Worm (Caenorhabditis elegans) whole organism, L1 larva: ENCODE measurements around the gene unc-16.
A peak's percentile ranks its signal among the peaks of the same experiment; 100 is the strongest.

ENCODE experiments used
- Y116A8C.19 ChIP-seq: sonication (generic microtip); optimal IDR thresholded peaks from 2 replicates; lab custom pipeline; 2016; ENCODE audit warnings: missing compliant biosample characterization, missing genetic modification characterization, borderline replicate concordance
- alr-1 ChIP-seq: fragments of 200-800 bp; sonication (Bioruptor generic); optimal IDR thresholded peaks from 2 replicates; lab custom pipeline; 2018; ENCODE audit warnings: borderline replicate concordance, mild to moderate bottlenecking, missing genetic modification characterization, missing compliant biosample characterization
- aly-2 ChIP-seq: fragments of 150-350 bp; optimal IDR thresholded peaks from 2 replicates; lab custom pipeline; 2014; ENCODE audit warnings: missing biosample characterization, missing genetic modification characterization
- ama-1 ChIP-seq: fragments of 150-350 bp; optimal IDR thresholded peaks from 2 replicates; lab custom pipeline; 2014
- ceh-63 ChIP-seq: fragments of 200-800 bp; sonication (Bioruptor generic); optimal IDR thresholded peaks from 2 replicates; lab custom pipeline; 2018; ENCODE audit warnings: mild to moderate bottlenecking, missing genetic modification characterization, missing compliant biosample characterization
- ceh-8 ChIP-seq: fragments of 200-800 bp; sonication (Bioruptor generic); optimal IDR thresholded peaks from 2 replicates; lab custom pipeline; 2018; ENCODE audit warnings: mild to moderate bottlenecking, missing genetic modification characterization, moderate library complexity, missing compliant biosample characterization
- ceh-82 ChIP-seq, 3 experiments: fragments of 150-350 bp in 1 of 3; sonication (generic microtip) in 2 of 3; optimal IDR thresholded peaks; 2 replicates each; lab custom pipeline; 2014 to 2017; ENCODE audit warnings: missing biosample characterization in 3 of 3, missing genetic modification characterization in 3 of 3
- ces-1 ChIP-seq: fragments of 150-350 bp; optimal IDR thresholded peaks from 2 replicates; lab custom pipeline; 2014; ENCODE audit warnings: missing biosample characterization, missing genetic modification reagents, missing genetic modification characterization
- efl-1 ChIP-seq, 4 experiments: fragments of 150-350 bp; optimal IDR thresholded peaks in 3 of 4; peaks in 1 of 4; 1 replicate in 1 of 4; 2 replicates in 3 of 4; lab custom pipeline; 2014; ENCODE audit warnings: missing biosample characterization in 2 of 4, missing genetic modification characterization in 2 of 4, missing genetic modification reagents in 2 of 4
- efl-3 ChIP-seq: fragments of 200-800 bp; sonication (Bioruptor generic); optimal IDR thresholded peaks from 2 replicates; lab custom pipeline; 2018; ENCODE audit warnings: mild to moderate bottlenecking, missing genetic modification characterization, missing compliant biosample characterization
- egl-13 ChIP-seq: sonication (generic microtip); optimal IDR thresholded peaks from 2 replicates; lab custom pipeline; 2016; ENCODE audit warnings: missing genotype, missing genetic modification reagents, missing genetic modification characterization, missing compliant biosample characterization
- egl-27 ChIP-seq, 2 experiments: fragments of 150-350 bp in 1 of 2; sonication (generic microtip); optimal IDR thresholded peaks; 3 replicates each; lab custom pipeline; 2017 to 2018; ENCODE audit warnings: missing biosample characterization in 2 of 2, missing genetic modification characterization in 2 of 2, missing genetic modification reagents in 2 of 2
- elt-2 ChIP-seq: sonication (generic microtip); optimal IDR thresholded peaks from 2 replicates; lab custom pipeline; 2016; ENCODE audit warnings: missing genetic modification characterization, mild to moderate bottlenecking, inconsistent platforms, missing compliant biosample characterization, missing genetic modification reagents
- fkh-10 ChIP-seq: sonication (generic microtip); optimal IDR thresholded peaks from 2 replicates; lab custom pipeline; 2017; ENCODE audit warnings: missing biosample characterization, missing genetic modification reagents, missing genetic modification characterization
- grh-1 ChIP-seq: fragments of 200-800 bp; sonication (Bioruptor generic); IDR thresholded peaks from 2 replicates; pipeline ENCODE4 v1.3.6; 2022; ENCODE audit warnings: missing genetic modification reagents, missing genetic modification characterization, missing compliant biosample characterization
- hlh-4 ChIP-seq: sonication (generic microtip); optimal IDR thresholded peaks from 2 replicates; lab custom pipeline; 2016; ENCODE audit warnings: mild to moderate bottlenecking, missing genetic modification characterization, missing compliant biosample characterization
- hpl-2 ChIP-seq: fragments of 150-350 bp; optimal IDR thresholded peaks from 2 replicates; lab custom pipeline; 2014; ENCODE audit warnings: missing biosample characterization, missing genetic modification reagents, missing genetic modification characterization
- irx-1 ChIP-seq: sonication (generic microtip); optimal IDR thresholded peaks from 2 replicates; lab custom pipeline; 2016; ENCODE audit warnings: missing genetic modification characterization, missing compliant biosample characterization
- jun-1 ChIP-seq: fragments of 150-350 bp; optimal IDR thresholded peaks from 2 replicates; lab custom pipeline; 2014; ENCODE audit warnings: missing biosample characterization, missing genetic modification reagents, missing genetic modification characterization
- lin-13 ChIP-seq: fragments of 150-350 bp; optimal IDR thresholded peaks from 2 replicates; lab custom pipeline; 2014; ENCODE audit warnings: missing biosample characterization, missing genetic modification reagents, missing genetic modification characterization
- lin-14 ChIP-seq: fragments of 200-800 bp; sonication (Bioruptor generic); optimal IDR thresholded peaks from 2 replicates; lab custom pipeline; 2018; ENCODE audit warnings: mild to moderate bottlenecking, missing genetic modification characterization, moderate library complexity, missing compliant biosample characterization
- lin-35 ChIP-seq, 2 experiments: fragments of 150-350 bp; optimal IDR thresholded peaks; 2 replicates each; lab custom pipeline; 2014; ENCODE audit warnings: missing biosample characterization in 2 of 2, missing genetic modification characterization in 2 of 2, missing genetic modification reagents in 2 of 2
- lin-39 ChIP-seq: fragments of 150-350 bp; optimal IDR thresholded peaks from 2 replicates; lab custom pipeline; 2014; ENCODE audit warnings: missing biosample characterization, missing genetic modification reagents, missing genetic modification characterization
- mab-9 ChIP-seq: fragments of 200-800 bp; sonication (Bioruptor generic); IDR thresholded peaks from 2 replicates; pipeline ENCODE4 v1.3.6; 2022; ENCODE audit warnings: missing genetic modification reagents, missing genetic modification characterization, missing compliant biosample characterization
- mdl-1 ChIP-seq, 2 experiments: fragments of 150-350 bp; optimal IDR thresholded peaks; 2 replicates each; lab custom pipeline; 2014 to 2017; ENCODE audit warnings: missing biosample characterization in 2 of 2, missing genetic modification characterization in 2 of 2, inconsistent platforms in 1 of 2
- mef-2 ChIP-seq: fragments of 150-350 bp; optimal IDR thresholded peaks from 2 replicates; lab custom pipeline; 2014; ENCODE audit warnings: missing biosample characterization, missing genetic modification characterization
- mep-1 ChIP-seq: fragments of 150-350 bp; optimal IDR thresholded peaks from 2 replicates; lab custom pipeline; 2014; ENCODE audit warnings: missing biosample characterization, missing genetic modification characterization
- nhr-19 ChIP-seq: fragments of 200-800 bp; sonication (Bioruptor generic); conservative IDR thresholded peaks from 2 replicates; pipeline ENCODE4 v1.3.6; 2022; ENCODE audit warnings: missing genetic modification characterization, missing compliant biosample characterization
- nhr-20 ChIP-seq: sonication (generic microtip); optimal IDR thresholded peaks from 2 replicates; lab custom pipeline; 2016; ENCODE audit warnings: mild to moderate bottlenecking, missing genetic modification characterization, missing compliant biosample characterization
- nhr-47 ChIP-seq: sonication (generic microtip); optimal IDR thresholded peaks from 2 replicates; lab custom pipeline; 2016; ENCODE audit warnings: mild to moderate bottlenecking, missing genetic modification characterization, moderate library complexity, missing compliant biosample characterization
- nhr-85 ChIP-seq: sonication (generic microtip); peaks from one replicate; lab custom pipeline; 2016; ENCODE audit warnings: missing genetic modification characterization, inconsistent platforms, missing compliant biosample characterization
- nhr-90 ChIP-seq: sonication (generic microtip); optimal IDR thresholded peaks from 2 replicates; lab custom pipeline; 2016; ENCODE audit warnings: mild to moderate bottlenecking, missing genetic modification characterization, missing compliant biosample characterization; ENCODE audit not compliant: poor library complexity
- pag-3 ChIP-seq: sonication (generic microtip); optimal IDR thresholded peaks from 2 replicates; lab custom pipeline; 2017; ENCODE audit warnings: missing genetic modification characterization, mild to moderate bottlenecking, missing compliant biosample characterization, antibody characterized with exemption, borderline replicate concordance; ENCODE audit not compliant: insufficient read depth
- pqm-1 ChIP-seq: sonication (generic microtip); optimal IDR thresholded peaks from 3 replicates; lab custom pipeline; 2017; ENCODE audit warnings: missing biosample characterization, missing genetic modification characterization
- snpc-4 ChIP-seq: fragments of 150-350 bp; optimal IDR thresholded peaks from 2 replicates; lab custom pipeline; 2014; ENCODE audit warnings: missing biosample characterization, missing genetic modification characterization
- snu-23 ChIP-seq: sonication (generic microtip); optimal IDR thresholded peaks from 2 replicates; lab custom pipeline; 2016; ENCODE audit warnings: missing genetic modification characterization, missing compliant biosample characterization
- swsn-7 ChIP-seq: sonication (generic microtip); optimal IDR thresholded peaks from 2 replicates; lab custom pipeline; 2016; ENCODE audit warnings: missing genetic modification characterization, missing compliant biosample characterization
- tlp-1 ChIP-seq: fragments of 150-350 bp; optimal IDR thresholded peaks from 2 replicates; lab custom pipeline; 2014; ENCODE audit warnings: missing biosample characterization, missing genetic modification characterization
- unc-130 ChIP-seq: fragments of 150-350 bp; optimal IDR thresholded peaks from 2 replicates; lab custom pipeline; 2017; ENCODE audit warnings: missing biosample characterization, missing genetic modification characterization, inconsistent platforms
- unc-30 ChIP-seq: sonication (generic microtip); optimal IDR thresholded peaks from 2 replicates; lab custom pipeline; 2017; ENCODE audit warnings: missing biosample characterization, missing genetic modification characterization
- unc-62 ChIP-seq: fragments of 150-350 bp; optimal IDR thresholded peaks from 2 replicates; lab custom pipeline; 2014; ENCODE audit warnings: missing biosample characterization, missing genetic modification reagents, missing genetic modification characterization
- unc-86 ChIP-seq: sonication (generic microtip); optimal IDR thresholded peaks from 2 replicates; lab custom pipeline; 2016; ENCODE audit warnings: missing genetic modification characterization, missing compliant biosample characterization
- unc-98 ChIP-seq: fragments of 200-800 bp; sonication (Bioruptor generic); IDR thresholded peaks from 2 replicates; pipeline ENCODE4 v1.3.6; 2022; ENCODE audit warnings: missing genetic modification characterization, missing compliant biosample characterization
- vab-15 ChIP-seq: sonication (generic microtip); optimal IDR thresholded peaks from 2 replicates; lab custom pipeline; 2017; ENCODE audit warnings: missing genotype, mild to moderate bottlenecking, missing genetic modification characterization, missing compliant biosample characterization
- xbp-1 ChIP-seq: sonication (generic microtip); optimal IDR thresholded peaks from 2 replicates; lab custom pipeline; 2016; ENCODE audit warnings: missing genetic modification characterization, missing compliant biosample characterization
- zag-1 ChIP-seq: fragments of 150-350 bp; optimal IDR thresholded peaks from 2 replicates; lab custom pipeline; 2014; ENCODE audit warnings: missing biosample characterization, missing genetic modification characterization
- zip-4 ChIP-seq: fragments of 200-800 bp; sonication (Bioruptor generic); optimal IDR thresholded peaks from 2 replicates; lab custom pipeline; 2018; ENCODE audit warnings: mild to moderate bottlenecking, missing genetic modification characterization, moderate library complexity, missing compliant biosample characterization
- ztf-11 ChIP-seq, 2 experiments: sonication (generic microtip); optimal IDR thresholded peaks; 2 replicates each; lab custom pipeline; 2016 to 2017; ENCODE audit warnings: missing genetic modification characterization in 2 of 2, missing biosample characterization in 1 of 2, missing compliant biosample characterization in 1 of 2

Gene unc-16

DNA sequence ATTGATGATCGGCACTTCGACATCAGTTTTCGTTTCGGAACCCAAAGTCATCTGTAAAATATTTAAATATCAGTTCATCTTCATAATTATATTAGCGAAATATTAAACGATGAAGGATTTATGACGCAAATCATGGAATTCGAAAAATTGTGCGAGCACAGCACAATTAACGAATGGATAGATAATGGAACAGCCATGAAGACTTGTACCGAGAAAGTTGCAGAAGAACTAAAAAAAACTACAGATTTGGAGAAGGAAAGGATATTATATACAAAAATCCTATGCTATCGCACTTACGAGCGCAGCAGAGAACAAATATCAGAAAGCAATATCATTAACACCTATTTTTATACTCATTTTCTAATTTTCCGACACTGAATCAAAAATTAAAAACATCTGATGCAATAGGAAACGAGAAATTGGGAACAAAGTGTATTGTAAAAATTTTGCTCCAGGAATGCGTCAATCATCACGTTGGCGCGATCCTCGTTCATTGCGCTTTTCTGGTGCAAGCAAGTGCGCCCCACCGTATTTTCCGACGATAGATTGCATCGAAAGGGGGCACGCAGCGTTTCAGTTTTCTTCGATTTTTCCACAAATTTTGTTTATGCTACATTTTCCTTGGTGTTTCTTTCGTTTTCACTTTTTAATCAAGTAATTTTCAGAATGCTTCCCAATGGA is 24.5 kb upstream of the unc-16 start, which contains the start of the genes clu-1 and prp-40 (continued):
- TF ChIP-seq efl-3 (GFP tag; lab: Kevin White, UChicago), result no peak
- TF ChIP-seq irx-1 (tag; lab: Kevin White, UChicago), result peak; percentile 77
- peak; percentile 86 for TF ChIP-seq nhr-90 (tag; lab: Kevin White, UChicago)
- TF ChIP-seq tlp-1, result no peak
- peak; percentile 65 for TF ChIP-seq lin-39 (tag; lab: Kevin White, UChicago)
- peak; percentile 71 for TF ChIP-seq mef-2 (tag; lab: Kevin White, UChicago)
- peak; percentile 89 for TF ChIP-seq lin-13 (GFP tag; lab: Kevin White, UChicago)
- no peak for TF ChIP-seq alr-1 (tag; lab: Kevin White, UChicago)
- no peak for TF ChIP-seq unc-62 (GFP tag; lab: Kevin White, UChicago)
- peak; percentile 93 for TF ChIP-seq nhr-20
- peak; percentile 94 for TF ChIP-seq nhr-85 (tag; lab: Kevin White, UChicago)
- TF ChIP-seq vab-15, result no peak
- TF ChIP-seq unc-30 (tag; lab: Kevin White, UChicago), result no peak
- TF ChIP-seq pag-3 (tag; lab: Kevin White, UChicago), result no peak

- TF ChIP-seq nhr-20 (no peak), jun-1 (tag; lab: Kevin White, UChicago) (no peak), mab-9 (no peak), mef-2 (tag; lab: Kevin White, UChicago) (no peak), unc-98 (GFP tag; lab: Robert Waterston, UW) (no peak), mdl-1 (tag; optimal IDR thresholded peaks at IDR 0.05; lab: Kevin White, UChicago) (no peak), lin-39 (tag; lab: Kevin White, UChicago) (no peak), egl-27 (tag; optimal IDR thresholded peaks at IDR 0.05; lab: Kevin White, UChicago) (no peak), hlh-4 (tag; lab: Kevin White, UChicago) (no peak), mep-1 (tag; lab: Kevin White, UChicago) (no peak), grh-1 (GFP tag; lab: Robert Waterston, UW) (no peak), ceh-63 (GFP tag; lab: Kevin White, UChicago) (no peak), unc-30 (tag; lab: Kevin White, UChicago) (no peak), hpl-2 (no peak), Y116A8C.19 (no peak), efl-1 (optimal IDR thresholded peaks at IDR 0.05; lab: Kevin White, UChicago) (no peak), efl-1 (GFP tag; optimal IDR thresholded peaks at IDR 0.05 in 1 of 2; lab: Kevin White, UChicago) (peak in 1 of 2 experiments; percentile 16), lin-35 (GFP tag; optimal IDR thresholded peaks at IDR 0.05; lab: Kevin White, UChicago) (peak in 1 of 2 experiments; percentile 30), snu-23 (GFP tag; lab: Kevin White, UChicago) (peak; percentile 20), ceh-8 (no peak), pqm-1 (no peak), zip-4 (GFP tag; lab: Kevin White, UChicago) (no peak), xbp-1 (tag; lab: Kevin White, UChicago) (no peak), lin-14 (GFP tag; lab: Kevin White, UChicago) (no peak), elt-2 (tag; lab: Kevin White, UChicago) (no peak), ceh-82 (tag; optimal IDR thresholded peaks at IDR 0.05; lab: Kevin White, UChicago) (no peak), ztf-11 (tag; optimal IDR thresholded peaks at IDR 0.05; lab: Kevin White, UChicago) (no peak), snpc-4 (tag; lab: Kevin White, UChicago) (no peak), unc-62 (GFP tag; lab: Kevin White, UChicago) (no peak), aly-2 (tag; lab: Kevin White, UChicago) (no peak), zag-1 (no peak), nhr-47 (peak; percentile 7), vab-15 (no peak), ama-1 (lab: Kevin White, UChicago) (no peak), unc-130 (tag; lab: Kevin White, UChicago) (no peak), ces-1 (GFP tag; lab: Kevin White, UChicago) (no peak), nhr-90 (tag; lab: Kevin White, UChicago) (peak; percentile 22), egl-13 (tag; lab: Kevin White, UChicago) (no peak), nhr-19 (GFP tag; lab: Robert Waterston, UW) (no peak), unc-86 (tag; lab: Kevin White, UChicago) (no peak), swsn-7 (no peak), fkh-10 (GFP tag; lab: Kevin White, UChicago) (no peak)
Observed at ce11 chrIII:9523581-9523980, 22.5 kb upstream of the unc-16 start, which contains the start of gene mrps-23. Gene mrps-23 (minus strand): TSS chrIII:9523672.
